Worm (Caenorhabditis elegans) whole organism, L4 larva: ENCODE data around the gene lgc-16.

Experiments
- ZK337.2 ChIP-seq: fragments of 200-800 bp; sonication (Bioruptor generic); IDR thresholded peaks from 2 replicates; pipeline ENCODE4 v1.3.6; 2022; ENCODE audit warnings: missing genetic modification reagents, missing genetic modification characterization, missing compliant biosample characterization
- ZK546.5 ChIP-seq, 2 experiments: sonication (generic microtip); optimal IDR thresholded peaks; 2 replicates each; lab custom pipeline; 2017; ENCODE audit warnings: missing biosample characterization in 2 of 2, missing genetic modification characterization in 2 of 2
- aly-2 ChIP-seq: sonication (generic microtip); optimal IDR thresholded peaks from 2 replicates; lab custom pipeline; 2018; ENCODE audit warnings: missing biosample characterization, missing genetic modification characterization
- dmd-9 ChIP-seq: fragments of 200-800 bp; sonication (Bioruptor generic); IDR thresholded peaks from 2 replicates; pipeline ENCODE4 v1.3.6; 2022; ENCODE audit warnings: missing genetic modification reagents, missing genetic modification characterization, missing compliant biosample characterization
- nhr-28 ChIP-seq: fragments of 150-350 bp; optimal IDR thresholded peaks from 2 replicates; lab custom pipeline; 2014; ENCODE audit warnings: missing biosample characterization, missing genetic modification characterization
- nhr-76 ChIP-seq: fragments of 150-350 bp; optimal IDR thresholded peaks from 2 replicates; lab custom pipeline; 2014; ENCODE audit warnings: missing biosample characterization, missing genetic modification characterization
- nhr-77 ChIP-seq: fragments of 150-350 bp; optimal IDR thresholded peaks from 2 replicates; lab custom pipeline; 2014; ENCODE audit warnings: missing biosample characterization, missing genetic modification characterization
- spr-3 ChIP-seq: fragments of 200-800 bp; sonication (Bioruptor generic); optimal IDR thresholded peaks from 2 replicates; lab custom pipeline; 2018; ENCODE audit warnings: mild to moderate bottlenecking, missing genetic modification characterization, missing compliant biosample characterization
- unc-39 ChIP-seq: sonication (generic microtip); optimal IDR thresholded peaks from 2 replicates; lab custom pipeline; 2017; ENCODE audit warnings: missing biosample characterization, missing genetic modification characterization
- unc-62 ChIP-seq, 3 experiments: fragments of 150-350 bp in 1 of 3; sonication (generic microtip); optimal IDR thresholded peaks in 2 of 3; peaks in 1 of 3; 1 replicate in 1 of 3; 2 replicates in 2 of 3; lab custom pipeline; 2014 to 2017; ENCODE audit warnings: missing biosample characterization in 3 of 3, missing genetic modification characterization in 3 of 3, missing genetic modification reagents in 3 of 3, missing genotype in 1 of 3
- vab-7 ChIP-seq: fragments of 200-800 bp; sonication (Bioruptor generic); IDR thresholded peaks from 2 replicates; pipeline ENCODE4 v1.3.6; 2022; ENCODE audit warnings: missing genetic modification reagents, missing genetic modification characterization, missing compliant biosample characterization
- ztf-11 ChIP-seq: fragments of 150-350 bp; optimal IDR thresholded peaks from 2 replicates; lab custom pipeline; 2014; ENCODE audit warnings: missing biosample characterization, missing genetic modification characterization

DNA sequence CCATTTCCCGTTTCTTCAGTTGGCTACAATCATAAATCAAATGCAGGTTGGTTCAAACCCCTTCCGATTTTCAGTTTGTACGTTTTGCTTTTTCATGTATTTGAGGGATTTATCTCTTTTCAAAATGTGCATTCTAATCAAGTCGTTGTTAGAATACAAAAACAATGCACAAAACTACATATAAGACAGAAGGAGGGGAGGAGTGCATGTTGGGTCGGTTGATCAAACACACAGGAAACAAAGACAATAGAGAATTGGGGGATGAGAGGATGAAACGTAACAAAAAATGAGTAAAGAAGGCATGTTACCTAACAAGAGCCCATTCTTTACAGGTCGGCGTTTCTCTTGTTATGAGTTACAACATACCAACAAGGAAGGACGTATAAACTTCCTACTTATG is 20.4 kb upstream of the lgc-16 start:
- no peak for TF ChIP-seq nhr-28 (tag; lab: Kevin White, UChicago)
- TF ChIP-seq nhr-77: no peak
- no peak for TF ChIP-seq ztf-11 (tag; lab: Kevin White, UChicago)
- TF ChIP-seq unc-62 (GFP tag; optimal IDR thresholded peaks at IDR 0.05 in 1 of 2; lab: Kevin White, UChicago): peak in 1 of 2 experiments; percentile 15
- no peak for TF ChIP-seq unc-62 (tag; optimal IDR thresholded peaks at IDR 0.05; lab: Kevin White, UChicago)
- no peak for TF ChIP-seq vab-7 (GFP tag; lab: Robert Waterston, UW)
- TF ChIP-seq nhr-76 (tag; lab: Kevin White, UChicago): no peak
- TF ChIP-seq spr-3 (GFP tag; lab: Kevin White, UChicago): no peak
- no peak for TF ChIP-seq aly-2 (tag; lab: Kevin White, UChicago)
- TF ChIP-seq ZK546.5 (tag; optimal IDR thresholded peaks at IDR 0.05; lab: Kevin White, UChicago): no peak
- no peak for TF ChIP-seq dmd-9 (GFP tag; lab: Robert Waterston, UW)
- TF ChIP-seq unc-39 (tag; lab: Kevin White, UChicago): no peak
- no peak for TF ChIP-seq ZK337.2 (GFP tag; lab: Robert Waterston, UW)
